Worm (Caenorhabditis elegans): ENCODE results near the gene arrd-22.
"Not testable (repeated sequence)": the region's sequence is repeated elsewhere in the genome, so short reads cannot be mapped to it uniquely, and the experiment has no call there.

DNA sequence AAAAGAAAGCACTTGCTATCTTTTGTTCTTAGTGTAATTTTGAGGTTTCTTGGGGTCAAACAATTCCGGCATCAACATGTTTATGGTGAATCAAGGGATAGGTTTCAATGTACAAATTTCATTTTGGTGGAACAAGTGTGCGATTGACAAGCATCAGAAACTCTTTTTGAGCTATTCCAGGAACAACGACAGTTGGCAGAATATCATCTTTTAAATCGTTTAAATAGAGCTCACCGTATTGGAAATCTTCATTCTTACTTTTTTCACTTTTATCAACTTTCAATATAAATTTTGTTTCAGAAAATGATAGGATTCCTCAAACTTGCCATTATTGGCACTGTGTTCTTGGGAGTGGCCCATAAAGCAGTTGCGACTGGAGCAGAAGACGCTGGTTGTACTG lies 10.4 kb upstream of the arrd-22 start, which contains the start of gene T20D4.10:
- TF ChIP-seq pqm-1 (tag; optimal IDR thresholded peaks at IDR 0.05); sdc-2 (tag; optimal IDR thresholded peaks at IDR 0.05); pag-3 (tag; optimal IDR thresholded peaks at IDR 0.05; ENCODE audit: borderline replicate concordance); ref-2 (tag; optimal IDR thresholded peaks at IDR 0.05); gmeb-2 (tag; optimal IDR thresholded peaks at IDR 0.05); rnt-1 (tag; optimal IDR thresholded peaks at IDR 0.05); ahr-1 (tag; optimal IDR thresholded peaks at IDR 0.05): not testable (repeated sequence)

All from whole organism, late embryonic.